Worm (Caenorhabditis elegans) whole organism, early embryonic: Measurements from ENCODE around the gene cyp-31A5.

Source experiments
- B0310.2 ChIP-seq: sonication (generic microtip); optimal IDR thresholded peaks from 2 replicates; lab custom pipeline; 2016; ENCODE audit warnings: mild to moderate bottlenecking, missing genetic modification characterization, missing compliant biosample characterization
- F13C5.2 ChIP-seq: sonication (generic microtip); optimal IDR thresholded peaks from 2 replicates; lab custom pipeline; 2017; ENCODE audit warnings: mild to moderate bottlenecking, missing genetic modification characterization, inconsistent platforms, missing compliant biosample characterization
- aly-1 ChIP-seq: sonication (generic microtip); optimal IDR thresholded peaks from 2 replicates; lab custom pipeline; 2016; ENCODE audit warnings: missing genetic modification characterization, missing compliant biosample characterization
- ama-1 ChIP-seq: fragments of 150-350 bp; optimal IDR thresholded peaks from 2 replicates; lab custom pipeline; 2014
- ceh-13 ChIP-seq: fragments of 200-800 bp; sonication (Bioruptor generic); optimal IDR thresholded peaks from 2 replicates; lab custom pipeline; 2018; ENCODE audit warnings: mild to moderate bottlenecking, missing genetic modification characterization, missing compliant biosample characterization
- ceh-36 ChIP-seq: sonication (generic microtip); optimal IDR thresholded peaks from 2 replicates; lab custom pipeline; 2016; ENCODE audit warnings: missing genetic modification characterization, inconsistent platforms, missing compliant biosample characterization
- ets-7 ChIP-seq: sonication (generic microtip); optimal IDR thresholded peaks from 2 replicates; lab custom pipeline; 2016; ENCODE audit warnings: missing genotype, missing genetic modification characterization, missing compliant biosample characterization
- flt-1 ChIP-seq: fragments of 200-800 bp; sonication (Bioruptor generic); IDR thresholded peaks from 2 replicates; pipeline ENCODE4 v1.3.6; 2022; ENCODE audit warnings: missing genetic modification characterization, missing compliant biosample characterization
- hmbx-1 ChIP-seq: sonication (generic microtip); optimal IDR thresholded peaks from 2 replicates; lab custom pipeline; 2016; ENCODE audit warnings: mild to moderate bottlenecking, missing genetic modification characterization, missing compliant biosample characterization
- hmg-4 ChIP-seq: fragments of 200-800 bp; sonication (Bioruptor generic); optimal IDR thresholded peaks from 2 replicates; lab custom pipeline; 2018; ENCODE audit warnings: mild to moderate bottlenecking, missing genetic modification characterization, missing compliant biosample characterization
- hnd-1 ChIP-seq: sonication (generic microtip); optimal IDR thresholded peaks from 2 replicates; lab custom pipeline; 2016; ENCODE audit warnings: missing genetic modification characterization, missing compliant biosample characterization
- pes-1 ChIP-seq: fragments of 200-800 bp; sonication (Bioruptor generic); IDR thresholded peaks from 2 replicates; pipeline ENCODE4 v1.3.6; 2022; ENCODE audit warnings: missing genetic modification reagents, missing genetic modification characterization, missing compliant biosample characterization
- scrt-1 ChIP-seq: fragments of 200-800 bp; sonication (Bioruptor generic); IDR thresholded peaks from 2 replicates; pipeline ENCODE4 v1.3.6; 2022; ENCODE audit warnings: missing genetic modification characterization, missing compliant biosample characterization
- sea-1 ChIP-seq: fragments of 200-800 bp; sonication (Bioruptor generic); conservative IDR thresholded peaks from 2 replicates; pipeline ENCODE4 v1.3.6; 2022; ENCODE audit warnings: missing genetic modification characterization, missing compliant biosample characterization
- tbx-11 ChIP-seq: fragments of 200-800 bp; sonication (Bioruptor generic); IDR thresholded peaks from 2 replicates; pipeline ENCODE4 v1.3.6; 2022; ENCODE audit warnings: missing genetic modification characterization, missing compliant biosample characterization
- tbx-37 ChIP-seq: fragments of 200-800 bp; sonication (Bioruptor generic); conservative IDR thresholded peaks from 2 replicates; pipeline ENCODE4 v1.3.6; 2022; ENCODE audit warnings: missing genetic modification reagents, missing genetic modification characterization, missing compliant biosample characterization
- tra-4 ChIP-seq: sonication (generic microtip); optimal IDR thresholded peaks from 2 replicates; lab custom pipeline; 2017; ENCODE audit warnings: missing genetic modification characterization, missing compliant biosample characterization

Gene cyp-31A5

ce11 chrIV:13369120-13369842 lies 31.8 kb upstream of the cyp-31A5 start, which contains the start of gene agt-1:
Gene agt-1, minus strand, starts transcription at chrIV:13369412.
- no peak for TF ChIP-seq aly-1
- no peak for TF ChIP-seq scrt-1 (GFP tag; lab: Robert Waterston, UW)
- TF ChIP-seq tra-4 (tag; lab: Kevin White, UChicago): no peak
- TF ChIP-seq hnd-1 (tag; lab: Kevin White, UChicago): no peak
- no peak for TF ChIP-seq F13C5.2
- no peak for TF ChIP-seq ceh-13 (GFP tag; lab: Kevin White, UChicago)
- no peak for TF ChIP-seq B0310.2
- TF ChIP-seq sea-1 (GFP tag; lab: Robert Waterston, UW): no peak
- no peak for TF ChIP-seq hmg-4 (GFP tag; lab: Kevin White, UChicago)
- TF ChIP-seq ets-7 (tag; lab: Kevin White, UChicago): no peak
- TF ChIP-seq hmbx-1: no peak
- TF ChIP-seq tbx-37 (GFP tag; lab: Robert Waterston, UW): no peak
- TF ChIP-seq ama-1: no peak
- no peak for TF ChIP-seq pes-1 (GFP tag; lab: Robert Waterston, UW)
- TF ChIP-seq tbx-11 (GFP tag; lab: Robert Waterston, UW): no peak
- no peak for TF ChIP-seq flt-1 (GFP tag; lab: Robert Waterston, UW)
- TF ChIP-seq ceh-36 (tag; lab: Kevin White, UChicago): no peak

- TF ChIP-seq ama-1: no peak
- TF ChIP-seq tbx-37 (GFP tag; lab: Robert Waterston, UW): no peak
- TF ChIP-seq sea-1 (GFP tag; lab: Robert Waterston, UW): no peak
- no peak for TF ChIP-seq flt-1 (GFP tag; lab: Robert Waterston, UW)
- TF ChIP-seq hmbx-1: no peak
- TF ChIP-seq scrt-1 (GFP tag; lab: Robert Waterston, UW): no peak
Observed at ce11 chrIV:13370235-13370739, 30.8 kb upstream of the cyp-31A5 start, which contains the start of the genes rla-2, popl-7 and Y62E10A.24. Gene rla-2, minus strand, starts transcription at chrIV:13370285. Gene popl-7, plus strand, starts transcription at chrIV:13370689. Gene Y62E10A.24, plus strand, starts transcription at chrIV:13370710.

- TF ChIP-seq hnd-1 (tag; lab: Kevin White, UChicago) (no peak), ceh-36 (tag; lab: Kevin White, UChicago) (no peak), B0310.2 (no peak), ama-1 (no peak), F13C5.2 (no peak), aly-1 (no peak), scrt-1 (GFP tag; lab: Robert Waterston, UW) (no peak), sea-1 (GFP tag; lab: Robert Waterston, UW) (no peak), hmbx-1 (no peak), tbx-11 (GFP tag; lab: Robert Waterston, UW) (no peak), ceh-13 (GFP tag; lab: Kevin White, UChicago) (no peak), tbx-37 (GFP tag; lab: Robert Waterston, UW) (no peak), flt-1 (GFP tag; lab: Robert Waterston, UW) (no peak), hmg-4 (GFP tag; lab: Kevin White, UChicago) (no peak), tra-4 (tag; lab: Kevin White, UChicago) (no peak), pes-1 (GFP tag; lab: Robert Waterston, UW) (no peak), ets-7 (tag; lab: Kevin White, UChicago) (no peak)
Observed at ce11 chrIV:13371699-13372098, 29.4 kb upstream of the cyp-31A5 start, which contains the start of gene Y62E10A.6. Gene Y62E10A.6, plus strand, starts transcription at chrIV:13371999.

- TF ChIP-seq hmg-4 (GFP tag; lab: Kevin White, UChicago): no peak
- TF ChIP-seq B0310.2: no peak
- TF ChIP-seq ceh-36 (tag; lab: Kevin White, UChicago): no peak
- TF ChIP-seq ets-7 (tag; lab: Kevin White, UChicago): no peak
- TF ChIP-seq ceh-13 (GFP tag; lab: Kevin White, UChicago): no peak
- no peak for TF ChIP-seq scrt-1 (GFP tag; lab: Robert Waterston, UW)
- TF ChIP-seq ama-1: no peak
- TF ChIP-seq aly-1: no peak
- no peak for TF ChIP-seq sea-1 (GFP tag; lab: Robert Waterston, UW)
Observed at ce11 chrIV:13374918-13375317, 26.2 kb upstream of the cyp-31A5 start.

- TF ChIP-seq hmg-4 (GFP tag; lab: Kevin White, UChicago): no peak
- no peak for TF ChIP-seq B0310.2
- no peak for TF ChIP-seq pes-1 (GFP tag; lab: Robert Waterston, UW)
- no peak for TF ChIP-seq aly-1
- no peak for TF ChIP-seq sea-1 (GFP tag; lab: Robert Waterston, UW)
- TF ChIP-seq F13C5.2: no peak
- TF ChIP-seq hmbx-1: no peak
- no peak for TF ChIP-seq ceh-36 (tag; lab: Kevin White, UChicago)
- no peak for TF ChIP-seq scrt-1 (GFP tag; lab: Robert Waterston, UW)
- no peak for TF ChIP-seq tbx-11 (GFP tag; lab: Robert Waterston, UW)
Observed at ce11 chrIV:13377716-13378115, 23.4 kb upstream of the cyp-31A5 start, which contains the start of gene mau-8. Gene mau-8, plus strand, starts transcription at chrIV:13378016.

- TF ChIP-seq ama-1 (peak; percentile 28), tbx-11 (GFP tag; lab: Robert Waterston, UW) (no peak)
Observed at ce11 chrIV:13380506-13380905, 20.6 kb upstream of the cyp-31A5 start.

- no peak for TF ChIP-seq flt-1 (GFP tag; lab: Robert Waterston, UW)
Observed at ce11 chrIV:13381823-13382222, 19.3 kb upstream of the cyp-31A5 start, which contains the start of gene emc-3. Gene emc-3, minus strand, starts transcription at chrIV:13381923.
